Worm (Caenorhabditis elegans) whole organism, early embryonic: Measurements from ENCODE around the gene T26G10.5.
"Not testable (repeated sequence)": the region's sequence is repeated elsewhere in the genome, so short reads cannot be mapped to it uniquely, and the experiment has no call there.

ENCODE experiments used
- B0310.2 ChIP-seq: sonication (generic microtip); optimal IDR thresholded peaks from 2 replicates; lab custom pipeline; 2016; ENCODE audit warnings: mild to moderate bottlenecking, missing genetic modification characterization, missing compliant biosample characterization
- F13C5.2 ChIP-seq: sonication (generic microtip); optimal IDR thresholded peaks from 2 replicates; lab custom pipeline; 2017; ENCODE audit warnings: mild to moderate bottlenecking, missing genetic modification characterization, inconsistent platforms, missing compliant biosample characterization
- aly-1 ChIP-seq: sonication (generic microtip); optimal IDR thresholded peaks from 2 replicates; lab custom pipeline; 2016; ENCODE audit warnings: missing genetic modification characterization, missing compliant biosample characterization
- ama-1 ChIP-seq: fragments of 150-350 bp; optimal IDR thresholded peaks from 2 replicates; lab custom pipeline; 2014
- ceh-13 ChIP-seq: fragments of 200-800 bp; sonication (Bioruptor generic); optimal IDR thresholded peaks from 2 replicates; lab custom pipeline; 2018; ENCODE audit warnings: mild to moderate bottlenecking, missing genetic modification characterization, missing compliant biosample characterization
- ceh-36 ChIP-seq: sonication (generic microtip); optimal IDR thresholded peaks from 2 replicates; lab custom pipeline; 2016; ENCODE audit warnings: missing genetic modification characterization, inconsistent platforms, missing compliant biosample characterization
- ets-7 ChIP-seq: sonication (generic microtip); optimal IDR thresholded peaks from 2 replicates; lab custom pipeline; 2016; ENCODE audit warnings: missing genotype, missing genetic modification characterization, missing compliant biosample characterization
- flt-1 ChIP-seq: fragments of 200-800 bp; sonication (Bioruptor generic); IDR thresholded peaks from 2 replicates; pipeline ENCODE4 v1.3.6; 2022; ENCODE audit warnings: missing genetic modification characterization, missing compliant biosample characterization
- hmbx-1 ChIP-seq: sonication (generic microtip); optimal IDR thresholded peaks from 2 replicates; lab custom pipeline; 2016; ENCODE audit warnings: mild to moderate bottlenecking, missing genetic modification characterization, missing compliant biosample characterization
- hmg-4 ChIP-seq: fragments of 200-800 bp; sonication (Bioruptor generic); optimal IDR thresholded peaks from 2 replicates; lab custom pipeline; 2018; ENCODE audit warnings: mild to moderate bottlenecking, missing genetic modification characterization, missing compliant biosample characterization
- hnd-1 ChIP-seq: sonication (generic microtip); optimal IDR thresholded peaks from 2 replicates; lab custom pipeline; 2016; ENCODE audit warnings: missing genetic modification characterization, missing compliant biosample characterization
- pes-1 ChIP-seq: fragments of 200-800 bp; sonication (Bioruptor generic); IDR thresholded peaks from 2 replicates; pipeline ENCODE4 v1.3.6; 2022; ENCODE audit warnings: missing genetic modification reagents, missing genetic modification characterization, missing compliant biosample characterization
- scrt-1 ChIP-seq: fragments of 200-800 bp; sonication (Bioruptor generic); IDR thresholded peaks from 2 replicates; pipeline ENCODE4 v1.3.6; 2022; ENCODE audit warnings: missing genetic modification characterization, missing compliant biosample characterization
- sea-1 ChIP-seq: fragments of 200-800 bp; sonication (Bioruptor generic); conservative IDR thresholded peaks from 2 replicates; pipeline ENCODE4 v1.3.6; 2022; ENCODE audit warnings: missing genetic modification characterization, missing compliant biosample characterization
- tbx-11 ChIP-seq: fragments of 200-800 bp; sonication (Bioruptor generic); IDR thresholded peaks from 2 replicates; pipeline ENCODE4 v1.3.6; 2022; ENCODE audit warnings: missing genetic modification characterization, missing compliant biosample characterization
- tbx-37 ChIP-seq: fragments of 200-800 bp; sonication (Bioruptor generic); conservative IDR thresholded peaks from 2 replicates; pipeline ENCODE4 v1.3.6; 2022; ENCODE audit warnings: missing genetic modification reagents, missing genetic modification characterization, missing compliant biosample characterization
- tra-4 ChIP-seq: sonication (generic microtip); optimal IDR thresholded peaks from 2 replicates; lab custom pipeline; 2017; ENCODE audit warnings: missing genetic modification characterization, missing compliant biosample characterization

T26G10.5 gene

DNA sequence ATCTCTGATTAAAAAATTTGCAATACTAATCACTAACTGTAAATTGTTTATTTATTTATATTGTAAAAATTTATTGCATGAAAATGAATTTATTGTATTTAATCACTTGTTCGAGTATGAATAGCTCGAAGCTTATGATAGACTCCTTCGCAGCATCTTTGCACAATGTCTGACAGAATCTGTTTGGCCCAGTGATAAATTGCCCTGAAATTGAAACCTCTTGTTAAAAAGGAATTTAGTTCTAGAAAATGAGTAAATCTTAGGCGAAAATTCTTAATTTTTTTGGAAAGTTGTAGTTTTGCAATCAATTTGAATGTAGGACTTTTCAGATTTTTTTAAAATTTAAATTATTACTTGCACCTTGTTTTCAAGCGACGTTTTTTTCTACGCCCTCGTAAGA is 8.8 kb upstream of the T26G10.5 start:
- TF ChIP-seq tbx-11 (GFP tag; lab: Robert Waterston, UW) (no peak), hnd-1 (tag; lab: Kevin White, UChicago) (no peak), aly-1 (tag; lab: Kevin White, UChicago) (no peak), pes-1 (no peak), tra-4 (tag; lab: Kevin White, UChicago) (no peak), ceh-13 (GFP tag; lab: Kevin White, UChicago) (no peak), ets-7 (tag; lab: Kevin White, UChicago) (no peak), sea-1 (GFP tag; lab: Robert Waterston, UW) (no peak), B0310.2 (tag; lab: Kevin White, UChicago) (no peak), ceh-36 (tag; lab: Kevin White, UChicago) (no peak), flt-1 (GFP tag; lab: Robert Waterston, UW) (no peak), ama-1 (lab: Kevin White, UChicago) (no peak), hmbx-1 (tag; lab: Kevin White, UChicago) (no peak), F13C5.2 (tag; lab: Kevin White, UChicago) (no peak), scrt-1 (GFP tag; lab: Robert Waterston, UW) (no peak)

DNA sequence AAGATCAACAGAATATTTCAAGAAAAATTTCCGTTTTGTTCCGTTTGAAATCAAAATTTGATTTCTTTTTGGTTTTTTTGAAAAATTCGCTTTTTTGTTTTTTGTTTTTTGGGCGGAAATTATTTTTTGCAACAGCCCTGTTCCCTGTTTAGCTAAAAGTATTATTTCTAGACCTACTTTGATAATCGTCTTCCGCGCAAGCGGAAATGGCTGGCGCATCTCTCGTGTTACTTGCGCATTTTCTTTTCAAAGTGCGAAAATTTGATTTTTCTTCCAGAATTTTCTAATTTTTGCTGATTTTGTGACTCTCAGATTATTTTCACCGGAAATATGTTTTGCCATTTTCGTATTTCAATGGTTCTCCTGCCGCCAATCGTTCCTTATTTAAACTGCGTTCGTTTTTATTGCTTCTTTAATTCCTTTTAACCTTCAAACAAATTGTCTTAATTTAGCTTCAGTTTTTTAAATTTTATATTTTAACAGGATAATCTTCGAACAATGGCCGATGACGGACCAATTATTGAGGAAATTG is 7.4 kb upstream of the T26G10.5 start, which contains the start of gene cpar-1:
Gene cpar-1 (plus strand): TSS at position 482 of the 532 bp plus-strand sequence.
- no peak for TF ChIP-seq pes-1
- TF ChIP-seq ama-1 (lab: Kevin White, UChicago) = no peak
- no peak for TF ChIP-seq B0310.2 (tag; lab: Kevin White, UChicago)
- TF ChIP-seq scrt-1 (GFP tag; lab: Robert Waterston, UW) = no peak
- no peak for TF ChIP-seq ceh-13 (GFP tag; lab: Kevin White, UChicago)
- no peak for TF ChIP-seq tbx-11 (GFP tag; lab: Robert Waterston, UW)
- TF ChIP-seq tra-4 (tag; lab: Kevin White, UChicago) = no peak
- no peak for TF ChIP-seq ceh-36 (tag; lab: Kevin White, UChicago)
- no peak for TF ChIP-seq flt-1 (GFP tag; lab: Robert Waterston, UW)
- no peak for TF ChIP-seq hmg-4 (GFP tag; lab: Kevin White, UChicago)
- no peak for TF ChIP-seq F13C5.2 (tag; lab: Kevin White, UChicago)
- TF ChIP-seq hmbx-1 (tag; lab: Kevin White, UChicago) = no peak
- TF ChIP-seq sea-1 (GFP tag; lab: Robert Waterston, UW) = no peak
- TF ChIP-seq aly-1 (tag; lab: Kevin White, UChicago) = no peak

DNA sequence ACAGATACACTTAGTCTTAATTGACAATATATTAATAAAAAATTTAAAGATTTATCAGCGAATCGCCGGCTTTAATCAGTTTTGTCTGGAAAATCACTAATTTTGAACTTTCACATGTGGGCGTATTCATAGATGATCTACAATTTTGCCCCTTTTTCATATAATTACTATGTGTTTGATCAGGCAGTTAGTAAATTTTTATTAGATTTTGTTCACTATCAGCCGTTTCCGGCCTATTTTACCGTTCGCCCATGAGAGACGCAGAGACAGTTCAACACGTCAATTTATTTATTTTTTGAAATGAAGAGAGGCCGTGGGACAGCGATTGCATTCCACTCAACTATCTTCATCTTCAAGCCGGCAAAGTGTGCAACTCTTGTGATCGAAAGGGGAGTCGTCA is 6.0 kb downstream of the T26G10.5 start, which contains the start of gene T26G10.4:
Gene T26G10.4 (plus strand): TSS at position 301 of the 400 bp plus-strand sequence.
- not testable (repeated sequence) for TF ChIP-seq ets-7 (tag; lab: Kevin White, UChicago); F13C5.2 (tag; lab: Kevin White, UChicago); tbx-37 (GFP tag; lab: Robert Waterston, UW)

DNA sequence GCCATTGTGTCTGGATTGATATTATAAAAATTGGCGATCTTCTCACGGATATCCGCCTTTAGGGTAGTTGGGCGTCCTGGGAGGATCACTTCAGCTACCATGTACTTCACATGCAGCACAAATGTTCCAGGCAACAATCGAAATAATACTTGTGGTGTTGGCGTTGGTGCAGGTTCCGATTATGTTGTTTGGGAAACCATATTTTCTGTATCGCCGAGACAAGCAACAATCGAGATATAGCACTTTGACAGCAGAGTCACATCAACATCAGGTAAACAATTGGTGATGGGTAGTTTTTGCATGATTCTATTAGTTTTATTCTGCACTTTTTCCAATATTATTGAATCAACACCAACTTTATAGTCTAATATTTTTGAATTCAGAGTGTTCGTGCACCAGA is 12.9 kb downstream of the T26G10.5 start, which contains the start of gene T26G10.3:
Gene T26G10.3 (minus strand): TSS at position 101 of the 400 bp plus-strand sequence.
- TF ChIP-seq F13C5.2 (tag; lab: Kevin White, UChicago) = no peak

DNA sequence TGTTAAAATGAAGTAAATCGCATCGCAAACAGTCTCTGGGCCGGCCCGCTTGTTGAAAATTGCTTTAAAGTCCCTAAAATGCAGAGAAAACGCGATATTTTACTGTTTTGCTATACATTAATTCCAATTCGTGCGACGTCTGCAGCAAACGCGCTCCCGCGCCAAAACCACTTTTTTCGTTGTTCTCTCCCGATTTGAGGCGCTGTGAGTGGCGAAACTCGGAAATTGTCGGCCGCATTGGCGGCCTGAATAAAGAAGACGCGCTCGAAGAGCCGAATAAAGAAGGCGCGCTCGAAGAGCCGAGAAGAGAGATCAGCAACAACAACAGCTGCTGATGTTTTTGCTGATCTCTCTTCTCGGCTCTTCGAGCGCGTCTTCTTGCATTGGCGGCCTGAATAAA is 17.9 kb downstream of the T26G10.5 start:
- TF ChIP-seq sea-1 (GFP tag; lab: Robert Waterston, UW) (0 out of 2 replicates have a peak, but pooled peaks have one; percentile 51), pes-1 (peak; percentile 51), tbx-11 (GFP tag; lab: Robert Waterston, UW) (0 out of 2 replicates have a peak, but pooled peaks have one; percentile 7), scrt-1 (GFP tag; lab: Robert Waterston, UW) (peak; percentile 65)

DNA sequence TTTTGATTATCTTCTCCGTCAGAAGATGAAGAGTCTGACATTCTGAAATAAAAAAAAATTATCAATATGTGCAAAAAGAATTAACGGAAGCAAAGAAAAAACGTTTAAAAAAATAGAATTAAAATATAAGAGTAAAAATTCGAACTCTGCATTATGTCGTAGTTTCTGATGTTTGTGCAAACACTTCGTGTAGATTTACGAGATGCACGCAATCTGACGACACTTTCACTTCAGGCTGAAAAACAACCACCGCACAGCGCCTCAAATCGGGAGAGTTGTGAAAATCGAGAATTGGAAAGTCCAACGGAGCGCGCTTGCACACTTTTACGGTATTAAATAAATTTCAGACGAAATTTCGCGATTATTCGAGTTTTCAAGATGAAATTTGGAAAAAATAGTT is 19.6 kb downstream of the T26G10.5 start, which contains the start of gene T26G10.1:
Gene T26G10.1 (minus strand): TSS at position 42 of the 400 bp plus-strand sequence.
- TF ChIP-seq sea-1 (GFP tag; lab: Robert Waterston, UW) (no peak), flt-1 (GFP tag; lab: Robert Waterston, UW) (no peak), ceh-13 (GFP tag; lab: Kevin White, UChicago) (no peak), tra-4 (tag; lab: Kevin White, UChicago) (no peak), tbx-37 (GFP tag; lab: Robert Waterston, UW) (no peak)

DNA sequence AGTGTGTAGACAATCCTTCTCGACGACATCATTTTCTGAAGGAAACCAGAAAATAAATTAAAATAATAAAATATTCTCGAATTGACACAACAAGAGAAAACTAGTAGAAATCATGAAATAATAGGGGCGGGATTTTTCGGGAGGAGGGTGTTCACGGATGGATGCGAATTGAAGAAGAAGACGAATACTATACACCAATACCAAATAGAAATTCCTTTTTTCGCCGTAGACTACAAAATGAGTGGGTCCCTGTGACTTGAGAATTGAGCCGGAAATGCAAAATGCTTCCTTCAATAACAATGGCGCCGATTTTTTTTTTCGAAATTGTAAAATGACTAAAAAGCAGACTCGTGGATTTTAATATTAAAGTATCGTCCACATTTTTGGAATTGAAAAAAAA is 25.2 kb downstream of the T26G10.5 start, which contains the start of gene nlp-48:
Gene nlp-48 (minus strand): TSS at position 101 of the 400 bp plus-strand sequence.
- TF ChIP-seq sea-1 (GFP tag; lab: Robert Waterston, UW) = no peak
- TF ChIP-seq aly-1 (tag; lab: Kevin White, UChicago) = no peak
- TF ChIP-seq B0310.2 (tag; lab: Kevin White, UChicago) = no peak
- no peak for TF ChIP-seq ceh-13 (GFP tag; lab: Kevin White, UChicago)
- no peak for TF ChIP-seq hmbx-1 (tag; lab: Kevin White, UChicago)
- no peak for TF ChIP-seq hnd-1 (tag; lab: Kevin White, UChicago)
- no peak for TF ChIP-seq tbx-11 (GFP tag; lab: Robert Waterston, UW)
- TF ChIP-seq ets-7 (tag; lab: Kevin White, UChicago) = no peak
- TF ChIP-seq pes-1 = no peak
